Worm (Caenorhabditis elegans) whole organism, midembryonic: Measurements from ENCODE around the gene Y43F8B.12.

Experiments used
- cog-1 ChIP-seq: sonication (generic microtip); optimal IDR thresholded peaks from 2 replicates; lab custom pipeline; 2016; ENCODE audit warnings: missing genetic modification characterization, missing compliant biosample characterization
- ztf-23 ChIP-seq: fragments of 200-800 bp; sonication (Bioruptor generic); IDR thresholded peaks from 2 replicates; pipeline ENCODE4 v1.3.6; 2022; ENCODE audit warnings: missing genetic modification reagents, missing genetic modification characterization, missing compliant biosample characterization

DNA sequence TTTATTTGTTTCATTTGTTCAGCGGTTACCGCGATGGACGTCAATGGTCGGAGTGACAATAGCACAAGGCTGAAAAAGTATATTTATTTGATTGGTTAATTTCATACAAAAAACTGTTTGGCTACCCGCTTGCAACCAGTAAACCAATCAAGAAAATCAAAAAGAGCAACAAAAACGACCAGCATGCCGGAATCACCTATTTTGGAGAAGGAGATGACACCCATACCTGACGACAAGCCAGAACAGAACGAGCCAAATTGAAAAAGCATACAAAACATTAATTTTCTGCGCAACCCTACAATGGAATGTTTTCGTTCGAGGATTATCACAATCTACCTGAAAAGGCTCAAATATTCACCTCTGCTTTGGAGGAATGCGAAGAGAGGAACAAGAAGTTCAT is 22.3 kb downstream of the Y43F8B.12 start, which contains the start of gene Y43F8B.7:
- no peak for TF ChIP-seq cog-1 (tag; lab: Kevin White, UChicago)
- no peak for TF ChIP-seq ztf-23 (GFP tag; lab: Robert Waterston, UW)
